Worm (Caenorhabditis elegans): ENCODE measurements around the gene H12C20.7.

Gene H12C20.7

ce11 chrV:11572803-11573490, at the start of gene H12C20.7, which contains the start of gene nhr-68 (continued):
- TF ChIP-seq sdz-12 (GFP tag; optimal IDR thresholded peaks at IDR 0.05) (no peak), pqm-1 (tag; optimal IDR thresholded peaks at IDR 0.05) (peak; percentile 59), pha-4 (GFP tag; IDR thresholded peaks at IDR 0.05) (peak; percentile 73), pha-4 (tag; optimal IDR thresholded peaks at IDR 0.05) (no peak), lsy-2 (tag; optimal IDR thresholded peaks at IDR 0.05) (peak in 1 of 2 experiments; percentile 93)

- TF ChIP-seq mep-1 (tag; optimal IDR thresholded peaks at IDR 0.05): no peak
- no peak for TF ChIP-seq zfp-3 (GFP tag; conservative IDR thresholded peaks at IDR 0.05)
- TF ChIP-seq daf-12 (tag; optimal IDR thresholded peaks at IDR 0.05): no peak
- TF ChIP-seq ceh-44 (GFP tag; IDR thresholded peaks at IDR 0.05): no peak
- no peak for TF ChIP-seq ceh-82 (tag; optimal IDR thresholded peaks at IDR 0.05)
- peak in 1 of 2 experiments; percentile 17 for TF ChIP-seq lsy-2 (tag; optimal IDR thresholded peaks at IDR 0.05)
- TF ChIP-seq fos-1 (tag; optimal IDR thresholded peaks at IDR 0.05): no peak
- no peak for TF ChIP-seq nhr-237 (tag; optimal IDR thresholded peaks at IDR 0.05)
- TF ChIP-seq hmg-1.1 (GFP tag; IDR thresholded peaks at IDR 0.05): 0 out of 2 replicates have a peak, but pooled peaks have one; percentile 23
- TF ChIP-seq pqm-1 (tag; optimal IDR thresholded peaks at IDR 0.05): no peak
- no peak for TF ChIP-seq aly-2 (tag; optimal IDR thresholded peaks at IDR 0.05)
- peak; percentile 1 for TF ChIP-seq hlh-30 (tag; optimal IDR thresholded peaks at IDR 0.05; ENCODE audit: insufficient read depth)
- TF ChIP-seq nhr-11 (tag; optimal IDR thresholded peaks at IDR 0.05): no peak
- TF ChIP-seq Y75B8A.6 (GFP tag; IDR thresholded peaks at IDR 0.05): no peak
- TF ChIP-seq unc-62 (GFP tag; optimal IDR thresholded peaks at IDR 0.05 in 1 of 2): peak in 1 of 2 experiments; percentile 99
- TF ChIP-seq unc-62 (tag; optimal IDR thresholded peaks at IDR 0.05): no peak
- TF ChIP-seq F26F4.8 (GFP tag; conservative IDR thresholded peaks at IDR 0.05): no peak
- no peak for TF ChIP-seq lin-38 (GFP tag; IDR thresholded peaks at IDR 0.05)
- TF ChIP-seq nhr-102 (tag; optimal IDR thresholded peaks at IDR 0.05): no peak
- no peak for TF ChIP-seq dmd-8 (GFP tag; IDR thresholded peaks at IDR 0.05)
- no peak for TF ChIP-seq php-3 (GFP tag; IDR thresholded peaks at IDR 0.05)
- no peak for TF ChIP-seq mdt-29 (GFP tag; IDR thresholded peaks at IDR 0.05)
- no peak for TF ChIP-seq ceh-32 (tag; optimal IDR thresholded peaks at IDR 0.05; ENCODE audit: poor library complexity)
These were observed 48.5 kb upstream of the H12C20.7 start for ce11 chrV:11621276-11621675.

ce11 chrV:11620081-11620480, 47.3 kb upstream of the H12C20.7 start:
- TF ChIP-seq unc-62 (GFP tag; optimal IDR thresholded peaks at IDR 0.05 in 1 of 2): peak in 1 of 2 experiments; percentile 47
- TF ChIP-seq unc-62 (tag; optimal IDR thresholded peaks at IDR 0.05): no peak
- TF ChIP-seq ZK337.2 (GFP tag; IDR thresholded peaks at IDR 0.05): no peak
- no peak for TF ChIP-seq lim-7 (GFP tag; IDR thresholded peaks at IDR 0.05)
- no peak for TF ChIP-seq set-16 (GFP tag; IDR thresholded peaks at IDR 0.05)

ce11 chrV:11618173-11618572, 45.4 kb upstream of the H12C20.7 start, which contains the start of gene glb-15:
Gene glb-15, minus strand, starts transcription at chrV:11618273.
- TF ChIP-seq nhr-6 (tag; optimal IDR thresholded peaks at IDR 0.05) (no peak), nhr-25 (tag; optimal IDR thresholded peaks at IDR 0.05; ENCODE audit: borderline replicate concordance, insufficient read depth) (no peak), ceh-44 (GFP tag; IDR thresholded peaks at IDR 0.05) (no peak), attf-4 (tag; optimal IDR thresholded peaks at IDR 0.05) (no peak), ceh-82 (tag; optimal IDR thresholded peaks at IDR 0.05) (no peak), Y5F2A.4 (GFP tag; optimal IDR thresholded peaks at IDR 0.05) (no peak), nhr-48 (tag; optimal IDR thresholded peaks at IDR 0.05) (no peak), dpl-1 (GFP tag; optimal IDR thresholded peaks at IDR 0.05) (no peak), zfp-3 (GFP tag; conservative IDR thresholded peaks at IDR 0.05) (no peak), ceh-32 (tag; optimal IDR thresholded peaks at IDR 0.05; ENCODE audit: poor library complexity) (no peak)

All from whole organism, L4 larva.